Fruit fly (Drosophila melanogaster): ENCODE results near the gene CheA87a.

CheA87a gene

dm6 chr3R:13338030-13338429 lies 31.4 kb upstream of the CheA87a start, which contains the start of gene PK2-R1:
TSS of gene PK2-R1 (plus strand) at chr3R:13338330.
- TF ChIP-seq fd85E (GFP tag; optimal IDR thresholded peaks at IDR 0.05) (no peak), CG4318 (GFP tag; optimal IDR thresholded peaks at IDR 0.05) (no peak), acj6 (GFP tag; optimal IDR thresholded peaks at IDR 0.05) (no peak), ss (GFP tag; optimal IDR thresholded peaks at IDR 0.05) (no peak)

dm6 chr3R:13353373-13353772 lies 16.1 kb upstream of the CheA87a start, which contains the start of gene mthl12:
TSS of gene mthl12 (plus strand) at chr3R:13353673.
- TF ChIP-seq CG6808 (GFP tag; optimal IDR thresholded peaks at IDR 0.05) (no peak), CG16779 (tag; optimal IDR thresholded peaks at IDR 0.05) (no peak), esn (GFP tag; optimal IDR thresholded peaks at IDR 0.05) (no peak), CG3032 (tag; optimal IDR thresholded peaks at IDR 0.05) (no peak), CG8319 (GFP tag; optimal IDR thresholded peaks at IDR 0.05) (no peak), Eip75B (GFP tag; optimal IDR thresholded peaks at IDR 0.05) (no peak), Ets96B (tag; optimal IDR thresholded peaks at IDR 0.05) (no peak), pdm3 (GFP tag; optimal IDR thresholded peaks at IDR 0.05) (no peak), OdsH (GFP tag; optimal IDR thresholded peaks at IDR 0.05) (no peak), Gug (GFP tag; IDR thresholded peaks at IDR 0.05) (no peak), Hr38 (GFP tag; optimal IDR thresholded peaks at IDR 0.05) (no peak), CG4318 (GFP tag; optimal IDR thresholded peaks at IDR 0.05) (no peak), Smox (GFP tag; optimal IDR thresholded peaks at IDR 0.05) (no peak)

- no peak for TF ChIP-seq Sox15 (GFP tag; optimal IDR thresholded peaks at IDR 0.05)
These were observed 12.5 kb upstream of the CheA87a start for dm6 chr3R:13356960-13357359.

dm6 chr3R:13360108-13360507 lies 9.3 kb upstream of the CheA87a start:
- TF ChIP-seq CG10631 (GFP tag; optimal IDR thresholded peaks at IDR 0.05), result no peak
- TF ChIP-seq CG6163 (GFP tag; IDR thresholded peaks at IDR 0.05), result 0 out of 3 replicates have a peak, but pooled peaks have one; percentile 37
- TF ChIP-seq Hr38 (GFP tag; optimal IDR thresholded peaks at IDR 0.05), result no peak
- TF ChIP-seq CG8119 (GFP tag; IDR thresholded peaks at IDR 0.05), result no peak
- peak; percentile 49 for TF ChIP-seq Eip78C (GFP tag)
- no peak for TF ChIP-seq CG9139 (GFP tag; optimal IDR thresholded peaks at IDR 0.05)
- no peak for TF ChIP-seq Eip93F (GFP tag; optimal IDR thresholded peaks at IDR 0.05)
- no peak for TF ChIP-seq Sox15 (GFP tag; optimal IDR thresholded peaks at IDR 0.05)
- no peak for TF ChIP-seq CG6854 (GFP tag; optimal IDR thresholded peaks at IDR 0.05)
- peak; percentile 23 for TF ChIP-seq Met (GFP tag; optimal IDR thresholded peaks at IDR 0.05)
- no peak for TF ChIP-seq Hr39 (GFP tag; optimal IDR thresholded peaks at IDR 0.05)
- TF ChIP-seq CG1621 (tag; optimal IDR thresholded peaks at IDR 0.05), result peak; percentile 24
- peak; percentile 18 for TF ChIP-seq net (GFP tag; optimal IDR thresholded peaks at IDR 0.05)
- TF ChIP-seq esn (GFP tag; optimal IDR thresholded peaks at IDR 0.05), result no peak
- TF ChIP-seq CG11902 (GFP tag; optimal IDR thresholded peaks at IDR 0.05), result no peak
- TF ChIP-seq topi (GFP tag; optimal IDR thresholded peaks at IDR 0.05), result no peak
- peak; percentile 22 for TF ChIP-seq Sox102F (GFP tag; optimal IDR thresholded peaks at IDR 0.05)
- TF ChIP-seq ss (GFP tag; optimal IDR thresholded peaks at IDR 0.05), result no peak
- TF ChIP-seq CG3919 (GFP tag; optimal IDR thresholded peaks at IDR 0.05), result peak; percentile 51
- TF ChIP-seq Eip75B (GFP tag; optimal IDR thresholded peaks at IDR 0.05), result no peak
- no peak for TF ChIP-seq dac (GFP tag; optimal IDR thresholded peaks at IDR 0.05)
- TF ChIP-seq CG32006 (GFP tag; optimal IDR thresholded peaks at IDR 0.05), result no peak

- TF ChIP-seq CG15336 (GFP tag; IDR thresholded peaks at IDR 0.05), result no peak
- TF ChIP-seq Lpt (GFP tag; optimal IDR thresholded peaks at IDR 0.05), result no peak
- no peak for TF ChIP-seq CG16779 (tag; optimal IDR thresholded peaks at IDR 0.05)
- no peak for TF ChIP-seq CG3032 (tag; optimal IDR thresholded peaks at IDR 0.05)
- TF ChIP-seq CG8319 (GFP tag; optimal IDR thresholded peaks at IDR 0.05), result no peak
- no peak for TF ChIP-seq Eip93F (GFP tag; optimal IDR thresholded peaks at IDR 0.05)
- TF ChIP-seq CG3919 (GFP tag; optimal IDR thresholded peaks at IDR 0.05), result no peak
- TF ChIP-seq Hr39 (GFP tag; optimal IDR thresholded peaks at IDR 0.05), result no peak
- no peak for TF ChIP-seq lz (GFP tag; optimal IDR thresholded peaks at IDR 0.05)
- TF ChIP-seq CG1621 (tag; optimal IDR thresholded peaks at IDR 0.05), result no peak
- TF ChIP-seq CG34406 (GFP tag; optimal IDR thresholded peaks at IDR 0.05), result no peak
- TF ChIP-seq Ets96B (tag; optimal IDR thresholded peaks at IDR 0.05), result no peak
These were observed 6.0 kb upstream of the CheA87a start for dm6 chr3R:13363347-13363994.
